Worm (Caenorhabditis elegans) whole organism, early embryonic: ENCODE measurements around the gene T25B9.8.

ENCODE experiments used
- F13C5.2 ChIP-seq: sonication (generic microtip); optimal IDR thresholded peaks from 2 replicates; lab custom pipeline; 2017; ENCODE audit warnings: mild to moderate bottlenecking, missing genetic modification characterization, inconsistent platforms, missing compliant biosample characterization
- aly-1 ChIP-seq: sonication (generic microtip); optimal IDR thresholded peaks from 2 replicates; lab custom pipeline; 2016; ENCODE audit warnings: missing genetic modification characterization, missing compliant biosample characterization
- ama-1 ChIP-seq: fragments of 150-350 bp; optimal IDR thresholded peaks from 2 replicates; lab custom pipeline; 2014
- ceh-13 ChIP-seq: fragments of 200-800 bp; sonication (Bioruptor generic); optimal IDR thresholded peaks from 2 replicates; lab custom pipeline; 2018; ENCODE audit warnings: mild to moderate bottlenecking, missing genetic modification characterization, missing compliant biosample characterization
- flt-1 ChIP-seq: fragments of 200-800 bp; sonication (Bioruptor generic); IDR thresholded peaks from 2 replicates; pipeline ENCODE4 v1.3.6; 2022; ENCODE audit warnings: missing genetic modification characterization, missing compliant biosample characterization
- hmbx-1 ChIP-seq: sonication (generic microtip); optimal IDR thresholded peaks from 2 replicates; lab custom pipeline; 2016; ENCODE audit warnings: mild to moderate bottlenecking, missing genetic modification characterization, missing compliant biosample characterization
- pes-1 ChIP-seq: fragments of 200-800 bp; sonication (Bioruptor generic); IDR thresholded peaks from 2 replicates; pipeline ENCODE4 v1.3.6; 2022; ENCODE audit warnings: missing genetic modification reagents, missing genetic modification characterization, missing compliant biosample characterization
- scrt-1 ChIP-seq: fragments of 200-800 bp; sonication (Bioruptor generic); IDR thresholded peaks from 2 replicates; pipeline ENCODE4 v1.3.6; 2022; ENCODE audit warnings: missing genetic modification characterization, missing compliant biosample characterization
- sea-1 ChIP-seq: fragments of 200-800 bp; sonication (Bioruptor generic); conservative IDR thresholded peaks from 2 replicates; pipeline ENCODE4 v1.3.6; 2022; ENCODE audit warnings: missing genetic modification characterization, missing compliant biosample characterization
- tbx-11 ChIP-seq: fragments of 200-800 bp; sonication (Bioruptor generic); IDR thresholded peaks from 2 replicates; pipeline ENCODE4 v1.3.6; 2022; ENCODE audit warnings: missing genetic modification characterization, missing compliant biosample characterization
- tra-4 ChIP-seq: sonication (generic microtip); optimal IDR thresholded peaks from 2 replicates; lab custom pipeline; 2017; ENCODE audit warnings: missing genetic modification characterization, missing compliant biosample characterization

DNA sequence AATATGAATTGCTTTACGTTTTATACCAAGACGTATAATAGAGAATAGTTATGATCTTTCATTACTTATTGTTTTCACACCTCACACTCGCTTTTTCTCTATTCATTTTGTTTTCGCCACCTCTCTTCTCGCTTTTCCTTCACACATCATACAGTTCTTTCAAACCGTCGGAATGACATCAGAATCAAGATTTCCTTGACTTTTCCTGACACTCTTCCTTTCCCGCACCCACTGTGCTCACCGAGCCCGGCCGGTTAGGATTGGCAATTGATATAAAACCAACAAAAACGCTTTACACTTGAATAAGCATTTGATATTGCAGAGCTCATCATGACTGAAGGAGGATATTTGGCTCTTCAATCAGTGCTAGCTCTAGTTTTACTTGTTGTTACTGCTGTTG, 31.4 kb upstream of the T25B9.8 start, which contains the start of gene zipt-2.1:
- no peak for TF ChIP-seq ama-1 (lab: Kevin White, UChicago)
- no peak for TF ChIP-seq hmbx-1
- no peak for TF ChIP-seq scrt-1 (GFP tag; lab: Robert Waterston, UW)
- TF ChIP-seq flt-1 (GFP tag; lab: Robert Waterston, UW): no peak
- TF ChIP-seq ceh-13: no peak
- no peak for TF ChIP-seq aly-1
- TF ChIP-seq tbx-11 (GFP tag; lab: Robert Waterston, UW): no peak
- TF ChIP-seq F13C5.2 (tag; lab: Kevin White, UChicago): no peak
- no peak for TF ChIP-seq sea-1 (GFP tag; lab: Robert Waterston, UW)
- TF ChIP-seq pes-1: no peak
- no peak for TF ChIP-seq tra-4 (tag; lab: Kevin White, UChicago)
